Fruit fly (Drosophila melanogaster): Measurements from ENCODE around the gene ari-1.

ari-1 gene

dm6 chrX:18125520-18125919 is 12.1 kb downstream of the ari-1 start:
- no peak for TF ChIP-seq CG17801 (GFP tag; optimal IDR thresholded peaks at IDR 0.05; ENCODE audit: partially characterized antibody)

dm6 chrX:18118519-18118918 is 19.1 kb downstream of the ari-1 start:
- TF ChIP-seq CG17801 (GFP tag; optimal IDR thresholded peaks at IDR 0.05; ENCODE audit: partially characterized antibody), result no peak

- TF ChIP-seq CG17801 (GFP tag; optimal IDR thresholded peaks at IDR 0.05; ENCODE audit: partially characterized antibody), result no peak
Observed at dm6 chrX:18116811-18117383, 20.7 kb downstream of the ari-1 start, which contains the start of gene wupA. Gene wupA (minus strand): TSS chrX:18116922.

dm6 chrX:18114770-18115169 is 22.8 kb downstream of the ari-1 start:
- TF ChIP-seq CG17801 (GFP tag; optimal IDR thresholded peaks at IDR 0.05; ENCODE audit: partially characterized antibody), result no peak

- no peak for TF ChIP-seq CG17801 (GFP tag; optimal IDR thresholded peaks at IDR 0.05; ENCODE audit: partially characterized antibody)
Observed at dm6 chrX:18108676-18109075, 28.9 kb downstream of the ari-1 start.

dm6 chrX:18106686-18107085 is 30.9 kb downstream of the ari-1 start:
- TF ChIP-seq CG17801 (GFP tag; optimal IDR thresholded peaks at IDR 0.05; ENCODE audit: partially characterized antibody), result no peak

- no peak for TF ChIP-seq CG17801 (GFP tag; optimal IDR thresholded peaks at IDR 0.05; ENCODE audit: partially characterized antibody)
Observed at dm6 chrX:18103353-18103752, 34.2 kb downstream of the ari-1 start, which contains the start of gene CG7135. Gene CG7135 (plus strand): TSS chrX:18103653.

dm6 chrX:18101778-18102177 is 35.8 kb downstream of the ari-1 start, which contains the start of gene Taf8:
Gene Taf8 (plus strand): TSS chrX:18101970.
- no peak for TF ChIP-seq CG17801 (GFP tag; optimal IDR thresholded peaks at IDR 0.05; ENCODE audit: partially characterized antibody)

- TF ChIP-seq CG17801 (GFP tag; optimal IDR thresholded peaks at IDR 0.05; ENCODE audit: partially characterized antibody), result no peak
Observed at dm6 chrX:18101098-18101711, 36.4 kb downstream of the ari-1 start, which contains the start of gene Mvb12. Gene Mvb12 (minus strand): TSS chrX:18101314.

- TF ChIP-seq CG17801 (GFP tag; optimal IDR thresholded peaks at IDR 0.05; ENCODE audit: partially characterized antibody), result no peak
Observed at dm6 chrX:18100146-18100669, 37.4 kb downstream of the ari-1 start.

dm6 chrX:18094747-18095352 is 42.7 kb downstream of the ari-1 start:
- TF ChIP-seq CG17801 (GFP tag; optimal IDR thresholded peaks at IDR 0.05; ENCODE audit: partially characterized antibody), result no peak

dm6 chrX:18094130-18094529 is 43.5 kb downstream of the ari-1 start:
- no peak for TF ChIP-seq CG17801 (GFP tag; optimal IDR thresholded peaks at IDR 0.05; ENCODE audit: partially characterized antibody)

dm6 chrX:18092810-18093222 is 44.8 kb downstream of the ari-1 start, which contains the start of gene RhoGAP16F:
Gene RhoGAP16F (plus strand): TSS chrX:18093145.
- TF ChIP-seq CG17801 (GFP tag; optimal IDR thresholded peaks at IDR 0.05; ENCODE audit: partially characterized antibody), result peak; percentile 88

dm6 chrX:18092126-18092525 is 45.5 kb downstream of the ari-1 start:
- TF ChIP-seq CG17801 (GFP tag; optimal IDR thresholded peaks at IDR 0.05; ENCODE audit: partially characterized antibody), result no peak

dm6 chrX:18091159-18091676 is 46.4 kb downstream of the ari-1 start, which contains the start of gene scu:
Gene scu (plus strand): TSS chrX:18091259.
- peak; percentile 80 for TF ChIP-seq CG17801 (GFP tag; optimal IDR thresholded peaks at IDR 0.05; ENCODE audit: partially characterized antibody)

Measured in ovary, adult (tissue).